Worm (Caenorhabditis elegans): ENCODE results near the gene gars-1.

gars-1 gene

ce11 chrIII:5136033-5136597 is 27.3 kb downstream of the gars-1 start, which contains the start of gene tbx-2:
tbx-2 (minus strand) TSS chrIII:5136296.
- TF ChIP-seq tbx-11 (GFP tag; IDR thresholded peaks at IDR 0.05) (no peak), tra-4 (tag; optimal IDR thresholded peaks at IDR 0.05) (no peak), pes-1 (GFP tag; IDR thresholded peaks at IDR 0.05) (no peak), hmbx-1 (tag; optimal IDR thresholded peaks at IDR 0.05) (no peak), sea-1 (GFP tag; conservative IDR thresholded peaks at IDR 0.05) (0 out of 2 replicates have a peak, but pooled peaks have one; percentile 26), ceh-13 (GFP tag; optimal IDR thresholded peaks at IDR 0.05) (no peak), ama-1 (optimal IDR thresholded peaks at IDR 0.05) (no peak), aly-1 (tag; optimal IDR thresholded peaks at IDR 0.05) (peak; percentile 17), ets-7 (tag; optimal IDR thresholded peaks at IDR 0.05) (no peak), hnd-1 (tag; optimal IDR thresholded peaks at IDR 0.05) (no peak), flt-1 (GFP tag; IDR thresholded peaks at IDR 0.05) (no peak), tbx-37 (GFP tag; conservative IDR thresholded peaks at IDR 0.05) (no peak), B0310.2 (tag; optimal IDR thresholded peaks at IDR 0.05) (no peak), ceh-36 (tag; optimal IDR thresholded peaks at IDR 0.05) (no peak), scrt-1 (GFP tag; IDR thresholded peaks at IDR 0.05) (0 out of 2 replicates have a peak, but pooled peaks have one; percentile 62), F13C5.2 (tag; optimal IDR thresholded peaks at IDR 0.05) (no peak), hmg-4 (GFP tag; optimal IDR thresholded peaks at IDR 0.05) (no peak)

- no peak for TF ChIP-seq aly-1 (tag; optimal IDR thresholded peaks at IDR 0.05)
- no peak for TF ChIP-seq tbx-11 (GFP tag; IDR thresholded peaks at IDR 0.05)
- no peak for TF ChIP-seq F13C5.2 (tag; optimal IDR thresholded peaks at IDR 0.05)
- no peak for TF ChIP-seq ceh-13 (GFP tag; optimal IDR thresholded peaks at IDR 0.05)
- no peak for TF ChIP-seq ets-7 (tag; optimal IDR thresholded peaks at IDR 0.05)
- no peak for TF ChIP-seq pes-1 (GFP tag; IDR thresholded peaks at IDR 0.05)
- no peak for TF ChIP-seq tbx-37 (GFP tag; conservative IDR thresholded peaks at IDR 0.05)
- TF ChIP-seq B0310.2 (tag; optimal IDR thresholded peaks at IDR 0.05) = no peak
- no peak for TF ChIP-seq sea-1 (GFP tag; conservative IDR thresholded peaks at IDR 0.05)
- TF ChIP-seq hnd-1 (tag; optimal IDR thresholded peaks at IDR 0.05) = no peak
- TF ChIP-seq flt-1 (GFP tag; IDR thresholded peaks at IDR 0.05) = no peak
- no peak for TF ChIP-seq scrt-1 (GFP tag; IDR thresholded peaks at IDR 0.05)
- TF ChIP-seq ceh-36 (tag; optimal IDR thresholded peaks at IDR 0.05) = no peak
- TF ChIP-seq hmbx-1 (tag; optimal IDR thresholded peaks at IDR 0.05) = no peak
- TF ChIP-seq ama-1 (optimal IDR thresholded peaks at IDR 0.05) = no peak
- TF ChIP-seq hmg-4 (GFP tag; optimal IDR thresholded peaks at IDR 0.05) = no peak
- TF ChIP-seq tra-4 (tag; optimal IDR thresholded peaks at IDR 0.05) = no peak
Measured at ce11 chrIII:5134506-5134905, 28.9 kb downstream of the gars-1 start.

ce11 chrIII:5130654-5131053 is 32.8 kb downstream of the gars-1 start:
- TF ChIP-seq ceh-13 (GFP tag; optimal IDR thresholded peaks at IDR 0.05) (no peak), aly-1 (tag; optimal IDR thresholded peaks at IDR 0.05) (no peak), scrt-1 (GFP tag; IDR thresholded peaks at IDR 0.05) (no peak), ets-7 (tag; optimal IDR thresholded peaks at IDR 0.05) (no peak), sea-1 (GFP tag; conservative IDR thresholded peaks at IDR 0.05) (no peak), tbx-11 (GFP tag; IDR thresholded peaks at IDR 0.05) (no peak), ama-1 (optimal IDR thresholded peaks at IDR 0.05) (no peak), F13C5.2 (tag; optimal IDR thresholded peaks at IDR 0.05) (no peak), hmbx-1 (tag; optimal IDR thresholded peaks at IDR 0.05) (no peak), hmg-4 (GFP tag; optimal IDR thresholded peaks at IDR 0.05) (no peak), ceh-36 (tag; optimal IDR thresholded peaks at IDR 0.05) (no peak), tbx-37 (GFP tag; conservative IDR thresholded peaks at IDR 0.05) (no peak), flt-1 (GFP tag; IDR thresholded peaks at IDR 0.05) (no peak), B0310.2 (tag; optimal IDR thresholded peaks at IDR 0.05) (no peak), hnd-1 (tag; optimal IDR thresholded peaks at IDR 0.05) (no peak), tra-4 (tag; optimal IDR thresholded peaks at IDR 0.05) (no peak), pes-1 (GFP tag; IDR thresholded peaks at IDR 0.05) (no peak)

ce11 chrIII:5129261-5129660 is 34.2 kb downstream of the gars-1 start:
- no peak for TF ChIP-seq ama-1 (optimal IDR thresholded peaks at IDR 0.05)
- no peak for TF ChIP-seq tbx-11 (GFP tag; IDR thresholded peaks at IDR 0.05)
- TF ChIP-seq flt-1 (GFP tag; IDR thresholded peaks at IDR 0.05) = no peak
- TF ChIP-seq aly-1 (tag; optimal IDR thresholded peaks at IDR 0.05) = no peak
- no peak for TF ChIP-seq tbx-37 (GFP tag; conservative IDR thresholded peaks at IDR 0.05)
- TF ChIP-seq hmbx-1 (tag; optimal IDR thresholded peaks at IDR 0.05) = no peak
- no peak for TF ChIP-seq B0310.2 (tag; optimal IDR thresholded peaks at IDR 0.05)
- TF ChIP-seq tra-4 (tag; optimal IDR thresholded peaks at IDR 0.05) = no peak
- no peak for TF ChIP-seq pes-1 (GFP tag; IDR thresholded peaks at IDR 0.05)
- no peak for TF ChIP-seq scrt-1 (GFP tag; IDR thresholded peaks at IDR 0.05)
- no peak for TF ChIP-seq ceh-13 (GFP tag; optimal IDR thresholded peaks at IDR 0.05)
- TF ChIP-seq ceh-36 (tag; optimal IDR thresholded peaks at IDR 0.05) = no peak
- TF ChIP-seq hmg-4 (GFP tag; optimal IDR thresholded peaks at IDR 0.05) = no peak
- TF ChIP-seq sea-1 (GFP tag; conservative IDR thresholded peaks at IDR 0.05) = no peak
- TF ChIP-seq ets-7 (tag; optimal IDR thresholded peaks at IDR 0.05) = no peak
- TF ChIP-seq hnd-1 (tag; optimal IDR thresholded peaks at IDR 0.05) = no peak
- TF ChIP-seq F13C5.2 (tag; optimal IDR thresholded peaks at IDR 0.05) = no peak

ce11 chrIII:5126988-5127387 is 36.4 kb downstream of the gars-1 start:
- no peak for TF ChIP-seq hmg-4 (GFP tag; optimal IDR thresholded peaks at IDR 0.05)
- no peak for TF ChIP-seq flt-1 (GFP tag; IDR thresholded peaks at IDR 0.05)
- TF ChIP-seq ets-7 (tag; optimal IDR thresholded peaks at IDR 0.05) = no peak
- TF ChIP-seq hmbx-1 (tag; optimal IDR thresholded peaks at IDR 0.05) = no peak
- no peak for TF ChIP-seq hnd-1 (tag; optimal IDR thresholded peaks at IDR 0.05)
- TF ChIP-seq ama-1 (optimal IDR thresholded peaks at IDR 0.05) = no peak
- no peak for TF ChIP-seq B0310.2 (tag; optimal IDR thresholded peaks at IDR 0.05)
- TF ChIP-seq ceh-13 (GFP tag; optimal IDR thresholded peaks at IDR 0.05) = no peak
- no peak for TF ChIP-seq F13C5.2 (tag; optimal IDR thresholded peaks at IDR 0.05)
- TF ChIP-seq pes-1 (GFP tag; IDR thresholded peaks at IDR 0.05) = no peak
- no peak for TF ChIP-seq sea-1 (GFP tag; conservative IDR thresholded peaks at IDR 0.05)
- TF ChIP-seq tbx-37 (GFP tag; conservative IDR thresholded peaks at IDR 0.05) = no peak
- TF ChIP-seq tbx-11 (GFP tag; IDR thresholded peaks at IDR 0.05) = no peak
- TF ChIP-seq aly-1 (tag; optimal IDR thresholded peaks at IDR 0.05) = no peak
- TF ChIP-seq ceh-36 (tag; optimal IDR thresholded peaks at IDR 0.05) = no peak
- TF ChIP-seq tra-4 (tag; optimal IDR thresholded peaks at IDR 0.05) = no peak
- no peak for TF ChIP-seq scrt-1 (GFP tag; IDR thresholded peaks at IDR 0.05)

ce11 chrIII:5125759-5126158 is 37.7 kb downstream of the gars-1 start:
- no peak for TF ChIP-seq aly-1 (tag; optimal IDR thresholded peaks at IDR 0.05)

ce11 chrIII:5124385-5124784 is 39.0 kb downstream of the gars-1 start:
- TF ChIP-seq tbx-11 (GFP tag; IDR thresholded peaks at IDR 0.05) = no peak
- TF ChIP-seq hmbx-1 (tag; optimal IDR thresholded peaks at IDR 0.05) = no peak
- TF ChIP-seq ceh-13 (GFP tag; optimal IDR thresholded peaks at IDR 0.05) = no peak
- TF ChIP-seq pes-1 (GFP tag; IDR thresholded peaks at IDR 0.05) = no peak
- no peak for TF ChIP-seq ceh-36 (tag; optimal IDR thresholded peaks at IDR 0.05)
- TF ChIP-seq flt-1 (GFP tag; IDR thresholded peaks at IDR 0.05) = no peak
- TF ChIP-seq tra-4 (tag; optimal IDR thresholded peaks at IDR 0.05) = no peak
- TF ChIP-seq scrt-1 (GFP tag; IDR thresholded peaks at IDR 0.05) = no peak
- no peak for TF ChIP-seq hmg-4 (GFP tag; optimal IDR thresholded peaks at IDR 0.05)
- TF ChIP-seq hnd-1 (tag; optimal IDR thresholded peaks at IDR 0.05) = no peak
- no peak for TF ChIP-seq ets-7 (tag; optimal IDR thresholded peaks at IDR 0.05)
- no peak for TF ChIP-seq sea-1 (GFP tag; conservative IDR thresholded peaks at IDR 0.05)
